Worm (Caenorhabditis elegans) whole organism, midembryonic: ENCODE results near the gene R04B3.1.

Experiments
- cog-1 ChIP-seq: sonication (generic microtip); optimal IDR thresholded peaks from 2 replicates; lab custom pipeline; 2016; ENCODE audit warnings: missing genetic modification characterization, missing compliant biosample characterization
- flt-1 ChIP-seq: fragments of 200-800 bp; sonication (Bioruptor generic); IDR thresholded peaks from 2 replicates; pipeline ENCODE4 v1.3.6; 2022; ENCODE audit warnings: missing genetic modification characterization, missing compliant biosample characterization
- klf-2 ChIP-seq: fragments of 200-800 bp; sonication (Bioruptor generic); conservative IDR thresholded peaks from 2 replicates; pipeline ENCODE4 v1.3.6; 2022; ENCODE audit warnings: missing genetic modification reagents, missing genetic modification characterization, missing compliant biosample characterization
- med-1 ChIP-seq: sonication (generic microtip); optimal IDR thresholded peaks from 2 replicates; lab custom pipeline; 2017; ENCODE audit warnings: missing genetic modification characterization, mild to moderate bottlenecking, missing compliant biosample characterization, antibody characterized with exemption, missing genetic modification reagents; ENCODE audit not compliant: insufficient read depth
- ref-1 ChIP-seq: fragments of 200-800 bp; sonication (Bioruptor generic); conservative IDR thresholded peaks from 2 replicates; pipeline ENCODE4 v1.3.6; 2022; ENCODE audit warnings: missing genetic modification reagents, missing genetic modification characterization, missing compliant biosample characterization
- tab-1 ChIP-seq: fragments of 200-800 bp; sonication (Bioruptor generic); IDR thresholded peaks from 2 replicates; pipeline ENCODE4 v1.3.6; 2022; ENCODE audit warnings: missing genetic modification characterization, missing compliant biosample characterization
- ztf-23 ChIP-seq: fragments of 200-800 bp; sonication (Bioruptor generic); IDR thresholded peaks from 2 replicates; pipeline ENCODE4 v1.3.6; 2022; ENCODE audit warnings: missing genetic modification reagents, missing genetic modification characterization, missing compliant biosample characterization
- ztf-29 ChIP-seq: fragments of 200-800 bp; sonication (Bioruptor generic); IDR thresholded peaks from 2 replicates; pipeline ENCODE4 v1.3.6; 2022; ENCODE audit warnings: missing genetic modification reagents, missing genetic modification characterization, missing compliant biosample characterization

ce11 chrX:2520461-2520860 lies 49.3 kb upstream of the R04B3.1 start:
- TF ChIP-seq tab-1 (no peak), flt-1 (GFP tag; lab: Robert Waterston, UW) (no peak), klf-2 (GFP tag; lab: Robert Waterston, UW) (no peak), ref-1 (GFP tag; lab: Robert Waterston, UW) (no peak), ztf-29 (no peak), med-1 (GFP tag; lab: Kevin White, UChicago) (no peak), ztf-23 (GFP tag; lab: Robert Waterston, UW) (no peak), cog-1 (tag; lab: Kevin White, UChicago) (no peak)
